Fruit fly (Drosophila melanogaster): ENCODE measurements around the gene JhI-21.
A peak's percentile ranks its signal among the peaks of the same experiment; 100 is the strongest.

Gene JhI-21

DNA sequence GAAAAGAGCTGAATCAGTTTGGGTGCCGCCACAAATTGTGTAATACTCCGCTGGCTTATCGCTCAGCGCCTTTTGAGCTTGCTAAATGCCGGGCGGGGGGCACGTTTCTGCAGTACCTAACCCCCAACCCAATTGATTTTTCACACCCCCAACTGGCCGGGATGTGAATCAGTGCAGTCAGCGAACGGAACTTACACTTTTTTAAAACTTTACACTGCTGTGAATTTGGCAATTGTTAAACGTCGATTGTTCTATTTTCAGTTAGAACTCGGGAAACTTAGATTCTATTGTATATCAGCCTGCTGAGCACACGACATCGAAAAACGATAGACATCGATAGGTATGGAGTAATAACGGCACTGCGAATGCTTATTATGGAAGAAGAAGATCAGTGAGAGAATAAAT is 17.7 kb downstream of the JhI-21 start, which contains the start of gene Tom70 (continued):
- no peak for TF ChIP-seq CG10209 (GFP tag; optimal IDR thresholded peaks at IDR 0.05)
- TF ChIP-seq Xrp1 (GFP tag; IDR thresholded peaks at IDR 0.05) = no peak
- no peak for TF ChIP-seq CG3407 (GFP tag; optimal IDR thresholded peaks at IDR 0.05)
- TF ChIP-seq Jarid2 (GFP tag; optimal IDR thresholded peaks at IDR 0.05) = no peak
- no peak for TF ChIP-seq sqz (GFP tag; optimal IDR thresholded peaks at IDR 0.05)
- 0 out of 2 replicates have a peak, but pooled peaks have one; percentile 37 for TF ChIP-seq CG42726 (GFP tag; IDR thresholded peaks at IDR 0.05; ENCODE audit: partially characterized antibody)
- peak; percentile 79 for TF ChIP-seq MESR4 (GFP tag; optimal IDR thresholded peaks at IDR 0.05)
- no peak for TF ChIP-seq dati (GFP tag; IDR thresholded peaks at IDR 0.05)
- no peak for TF ChIP-seq CG12219 (GFP tag; optimal IDR thresholded peaks at IDR 0.05)
- TF ChIP-seq E2f2 (GFP tag; IDR thresholded peaks at IDR 0.05) = peak; percentile 53
- TF ChIP-seq CG4404 (GFP tag; IDR thresholded peaks at IDR 0.05) = no peak
- TF ChIP-seq seq (GFP tag; IDR thresholded peaks at IDR 0.05) = no peak
- no peak for TF ChIP-seq corto (GFP tag; optimal IDR thresholded peaks at IDR 0.05)
- no peak for TF ChIP-seq pita (GFP tag; optimal IDR thresholded peaks at IDR 0.05)
- peak; percentile 72 for TF ChIP-seq YL-1 (GFP tag; optimal IDR thresholded peaks at IDR 0.05)
- TF ChIP-seq ash1 (GFP tag; optimal IDR thresholded peaks at IDR 0.05) = no peak
- TF ChIP-seq gfzf (GFP tag; optimal IDR thresholded peaks at IDR 0.05) = peak; percentile 3
- TF ChIP-seq CG2199 (GFP tag; IDR thresholded peaks at IDR 0.05) = no peak
- TF ChIP-seq CG4707 (GFP tag; optimal IDR thresholded peaks at IDR 0.05) = no peak
- no peak for TF ChIP-seq Lhr (GFP tag; optimal IDR thresholded peaks at IDR 0.05)
- TF ChIP-seq CrebB (tag; optimal IDR thresholded peaks at IDR 0.05) = no peak
- TF ChIP-seq CG17328 (GFP tag; IDR thresholded peaks at IDR 0.05) = no peak
- no peak for TF ChIP-seq Trl (optimal IDR thresholded peaks at IDR 0.05)
- no peak for TF ChIP-seq Trl (GFP tag; optimal IDR thresholded peaks at IDR 0.05)
- no peak for TF ChIP-seq CG12155 (GFP tag; optimal IDR thresholded peaks at IDR 0.05)
- no peak for TF ChIP-seq Camta (GFP tag; optimal IDR thresholded peaks at IDR 0.05)
- TF ChIP-seq pzg (GFP tag; optimal IDR thresholded peaks at IDR 0.05) = peak; percentile 63
- no peak for TF ChIP-seq Ada2b (GFP tag; IDR thresholded peaks at IDR 0.05)
- no peak for TF ChIP-seq CG18599 (GFP tag; optimal IDR thresholded peaks at IDR 0.05)
- no peak for TF ChIP-seq CG11247 (GFP tag; IDR thresholded peaks at IDR 0.05)
- TF ChIP-seq H2.0 (GFP tag; IDR thresholded peaks at IDR 0.05) = no peak
- TF ChIP-seq crol (GFP tag; IDR thresholded peaks at IDR 0.05) = 0 out of 2 replicates have a peak, but pooled peaks have one; percentile 10
- TF ChIP-seq CG10267 (tag; optimal IDR thresholded peaks at IDR 0.05) = no peak
- TF ChIP-seq Drgx (GFP tag; IDR thresholded peaks at IDR 0.05) = no peak
- no peak for TF ChIP-seq gsb (GFP tag; IDR thresholded peaks at IDR 0.05)
- peak; percentile 19 for TF ChIP-seq HmgZ (tag; optimal IDR thresholded peaks at IDR 0.05)
- no peak for TF ChIP-seq Neu2 (GFP tag; optimal IDR thresholded peaks at IDR 0.05; ENCODE audit: borderline replicate concordance)
- TF ChIP-seq Deaf1 (tag; optimal IDR thresholded peaks at IDR 0.05) = no peak
- TF ChIP-seq CG10654 (GFP tag; optimal IDR thresholded peaks at IDR 0.05) = no peak
- TF ChIP-seq CG4360 (GFP tag; IDR thresholded peaks at IDR 0.05) = no peak
- no peak for TF ChIP-seq CG18262 (tag; optimal IDR thresholded peaks at IDR 0.05)
- TF ChIP-seq CG11560 (tag; IDR thresholded peaks at IDR 0.05) = no peak
- TF ChIP-seq CG12104 (GFP tag; optimal IDR thresholded peaks at IDR 0.05) = no peak
- TF ChIP-seq Ets97D (GFP tag; optimal IDR thresholded peaks at IDR 0.05) = peak; percentile 17
- no peak for TF ChIP-seq Mes4 (GFP tag; optimal IDR thresholded peaks at IDR 0.05)
- peak; percentile 62 for TF ChIP-seq stwl (tag; optimal IDR thresholded peaks at IDR 0.05)
- peak; percentile 3 for TF ChIP-seq phol (tag; optimal IDR thresholded peaks at IDR 0.05)
- no peak for TF ChIP-seq Xbp1 (GFP tag; optimal IDR thresholded peaks at IDR 0.05)
- TF ChIP-seq slbo (GFP tag; IDR thresholded peaks at IDR 0.05) = no peak
- no peak for TF ChIP-seq CG18011 (GFP tag; optimal IDR thresholded peaks at IDR 0.05)
- no peak for TF ChIP-seq CG4730 (GFP tag; IDR thresholded peaks at IDR 0.05)
- TF ChIP-seq GATAe (GFP tag; conservative IDR thresholded peaks at IDR 0.05) = no peak
